Fruit fly (Drosophila melanogaster): ENCODE data around the gene COX5BL.
A peak's percentile ranks its signal among the peaks of the same experiment; 100 is the strongest.

Gene COX5BL

dm6 chr2L:6561463-6562357 lies 2.5 kb downstream of the COX5BL start, which contains the start of the genes Trmt6 and Ent2 (continued):
- TF ChIP-seq cyc (GFP tag; optimal IDR thresholded peaks at IDR 0.05): peak; percentile 99
- peak; percentile 86 for TF ChIP-seq CG9139 (GFP tag; optimal IDR thresholded peaks at IDR 0.05)
- TF ChIP-seq Eip78C (GFP tag): peak; percentile 99
- TF ChIP-seq CG7368 (GFP tag; optimal IDR thresholded peaks at IDR 0.05): peak; percentile 97
- TF ChIP-seq fkh (GFP tag; optimal IDR thresholded peaks at IDR 0.05): peak; percentile 83
- TF ChIP-seq CG3032 (tag; optimal IDR thresholded peaks at IDR 0.05): peak; percentile 95
- peak; percentile 91 for TF ChIP-seq Hr38 (GFP tag; optimal IDR thresholded peaks at IDR 0.05)
- peak; percentile 98 for TF ChIP-seq Sox15 (GFP tag; optimal IDR thresholded peaks at IDR 0.05)
- peak; percentile 97 for TF ChIP-seq CG10631 (GFP tag; optimal IDR thresholded peaks at IDR 0.05)
- TF ChIP-seq Lpt (GFP tag; optimal IDR thresholded peaks at IDR 0.05): peak; percentile 93
- peak; percentile 96 for TF ChIP-seq CG8319 (GFP tag; optimal IDR thresholded peaks at IDR 0.05)
- TF ChIP-seq Hr4 (GFP tag; optimal IDR thresholded peaks at IDR 0.05): peak; percentile 99
- TF ChIP-seq Eip75B (GFP tag; optimal IDR thresholded peaks at IDR 0.05): peak; percentile 96
- TF ChIP-seq topi (GFP tag; optimal IDR thresholded peaks at IDR 0.05): peak; percentile 97
- TF ChIP-seq Smox (GFP tag; optimal IDR thresholded peaks at IDR 0.05): peak; percentile 96
- TF ChIP-seq CG6808 (GFP tag; optimal IDR thresholded peaks at IDR 0.05): peak; percentile 85
- peak; percentile 93 for TF ChIP-seq Met (GFP tag; optimal IDR thresholded peaks at IDR 0.05)
- peak; percentile 98 for TF ChIP-seq CG32006 (GFP tag; optimal IDR thresholded peaks at IDR 0.05)
- peak; percentile 96 for TF ChIP-seq CG34406 (GFP tag; optimal IDR thresholded peaks at IDR 0.05)
- TF ChIP-seq Sox14 (GFP tag; optimal IDR thresholded peaks at IDR 0.05): peak; percentile 98
- TF ChIP-seq acj6 (GFP tag; optimal IDR thresholded peaks at IDR 0.05): peak; percentile 98
- peak; percentile 98 for TF ChIP-seq CG3919 (GFP tag; optimal IDR thresholded peaks at IDR 0.05)
- TF ChIP-seq net (GFP tag; optimal IDR thresholded peaks at IDR 0.05): peak; percentile 97
- peak; percentile 96 for TF ChIP-seq Ets96B (tag; optimal IDR thresholded peaks at IDR 0.05)
- TF ChIP-seq CG16779 (tag; optimal IDR thresholded peaks at IDR 0.05): peak; percentile 89
- TF ChIP-seq CG8632 (GFP tag; optimal IDR thresholded peaks at IDR 0.05): peak; percentile 93
- TF ChIP-seq CG6854 (GFP tag; optimal IDR thresholded peaks at IDR 0.05): peak; percentile 89
- peak; percentile 94 for TF ChIP-seq CG6276 (GFP tag; optimal IDR thresholded peaks at IDR 0.05)
- peak; percentile 92 for TF ChIP-seq fd59A (GFP tag; optimal IDR thresholded peaks at IDR 0.05)
- peak; percentile 99 for TF ChIP-seq CG6163 (GFP tag; IDR thresholded peaks at IDR 0.05)
- peak; percentile 94 for TF ChIP-seq CG10669 (GFP tag; optimal IDR thresholded peaks at IDR 0.05)
- TF ChIP-seq CG1621 (tag; optimal IDR thresholded peaks at IDR 0.05): peak; percentile 95
- peak; percentile 96 for TF ChIP-seq CG11762 (GFP tag; optimal IDR thresholded peaks at IDR 0.05; ENCODE audit: insufficient read depth)
- TF ChIP-seq Hr39 (GFP tag; optimal IDR thresholded peaks at IDR 0.05): peak; percentile 99
- peak; percentile 96 for TF ChIP-seq esn (GFP tag; optimal IDR thresholded peaks at IDR 0.05)

DNA sequence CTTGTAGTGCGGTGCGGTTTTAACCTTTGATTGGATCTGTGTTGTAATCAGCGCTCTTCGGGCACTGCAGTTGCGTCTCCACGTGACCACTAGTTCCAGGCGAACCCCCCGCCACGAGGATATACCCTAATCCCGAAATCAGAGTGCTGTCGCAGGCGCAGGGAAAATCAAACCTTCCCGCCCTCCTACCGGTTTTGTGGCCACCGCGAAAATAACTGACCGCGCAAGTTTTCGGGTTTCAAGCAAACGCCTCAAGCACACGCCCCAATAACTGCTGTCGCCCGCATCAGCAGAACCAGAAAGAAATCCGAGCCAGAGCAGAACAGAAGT lies 3.1 kb downstream of the COX5BL start:
- no peak for TF ChIP-seq CG8319 (GFP tag; optimal IDR thresholded peaks at IDR 0.05)
- TF ChIP-seq eg (GFP tag; IDR thresholded peaks at IDR 0.05): no peak
- no peak for TF ChIP-seq fkh (GFP tag; optimal IDR thresholded peaks at IDR 0.05)
- no peak for TF ChIP-seq CG8119 (GFP tag; IDR thresholded peaks at IDR 0.05)
- no peak for TF ChIP-seq acj6 (GFP tag; optimal IDR thresholded peaks at IDR 0.05)
- no peak for TF ChIP-seq CG6163 (GFP tag; IDR thresholded peaks at IDR 0.05)
- TF ChIP-seq fd59A (GFP tag; optimal IDR thresholded peaks at IDR 0.05): no peak
- TF ChIP-seq vri (GFP tag; optimal IDR thresholded peaks at IDR 0.05): no peak
- TF ChIP-seq CG34406 (GFP tag; optimal IDR thresholded peaks at IDR 0.05): no peak
- TF ChIP-seq esn (GFP tag; optimal IDR thresholded peaks at IDR 0.05): no peak
- no peak for TF ChIP-seq net (GFP tag; optimal IDR thresholded peaks at IDR 0.05)
- no peak for TF ChIP-seq dac (GFP tag; optimal IDR thresholded peaks at IDR 0.05)
- TF ChIP-seq ss (GFP tag; optimal IDR thresholded peaks at IDR 0.05): no peak

Measured in whole organism, prepupa.